Fruit fly (Drosophila melanogaster) whole organism: ENCODE results near the gene ninaC.
A peak's percentile ranks its signal among the peaks of the same experiment; 100 is the strongest.

ENCODE experiments used
- CG8478 ChIP-seq: fragments of >200 bp; optimal IDR thresholded peaks from 2 replicates; lab custom pipeline; 2018; ENCODE audit warnings: inconsistent platforms
- Dll ChIP-seq: fragments of >200 bp; optimal IDR thresholded peaks from 2 replicates; lab custom pipeline; 2017
- EcR ChIP-seq, 2 experiments: fragments of >200 bp; optimal IDR thresholded peaks; 2 replicates each; lab custom pipeline; 2017; ENCODE audit warnings: missing biosample characterization in 2 of 2, missing genetic modification characterization in 2 of 2, missing genetic modification reagents in 2 of 2
- pan ChIP-seq: fragments of >200 bp; optimal IDR thresholded peaks from 2 replicates; lab custom pipeline; 2017
- psq ChIP-seq: fragments of >200 bp; optimal IDR thresholded peaks from 2 replicates; lab custom pipeline; 2017
- usp ChIP-seq: fragments of >200 bp; optimal IDR thresholded peaks from 2 replicates; lab custom pipeline; 2017; ENCODE audit warnings: missing biosample characterization, missing genetic modification characterization, mixed read lengths

The ninaC gene

dm6 chr2L:7424907-7425689 is 47.6 kb downstream of the ninaC start:
- TF ChIP-seq usp (GFP tag; lab: Kevin White, UChicago) (no peak), CG8478 (lab: Kevin White, UChicago) (no peak), pan (lab: Kevin White, UChicago) (no peak), Dll (lab: Kevin White, UChicago) (no peak), psq (lab: Kevin White, UChicago) (peak; percentile 19), EcR (GFP tag; optimal IDR thresholded peaks at IDR 0.05; lab: Kevin White, UChicago) (peak in 1 of 2 experiments; percentile 64)

dm6 chr2L:7425690-7426056 is 48.2 kb downstream of the ninaC start:
- TF ChIP-seq psq (lab: Kevin White, UChicago), result no peak
- no peak for TF ChIP-seq usp (GFP tag; lab: Kevin White, UChicago)
- no peak for TF ChIP-seq Dll (lab: Kevin White, UChicago)
- TF ChIP-seq EcR (GFP tag; optimal IDR thresholded peaks at IDR 0.05; lab: Kevin White, UChicago), result no peak
- no peak for TF ChIP-seq pan (lab: Kevin White, UChicago)
- TF ChIP-seq CG8478 (lab: Kevin White, UChicago), result no peak

- TF ChIP-seq CG8478 (lab: Kevin White, UChicago) (no peak), EcR (GFP tag; optimal IDR thresholded peaks at IDR 0.05; lab: Kevin White, UChicago) (no peak), psq (lab: Kevin White, UChicago) (no peak), Dll (lab: Kevin White, UChicago) (no peak), usp (GFP tag; lab: Kevin White, UChicago) (no peak), pan (lab: Kevin White, UChicago) (no peak)
Observed at dm6 chr2L:7426326-7427066, 49.0 kb downstream of the ninaC start, which contains the start of gene muc. muc (plus strand) TSS chr2L:7426866.

- TF ChIP-seq psq (lab: Kevin White, UChicago), result no peak
- no peak for TF ChIP-seq usp (GFP tag; lab: Kevin White, UChicago)
- no peak for TF ChIP-seq CG8478 (lab: Kevin White, UChicago)
- TF ChIP-seq pan (lab: Kevin White, UChicago), result no peak
- no peak for TF ChIP-seq Dll (lab: Kevin White, UChicago)
- TF ChIP-seq EcR (GFP tag; optimal IDR thresholded peaks at IDR 0.05; lab: Kevin White, UChicago), result no peak
Observed at dm6 chr2L:7427067-7427785, 49.7 kb downstream of the ninaC start.

dm6 chr2L:7427786-7428137 is 50.3 kb downstream of the ninaC start:
- no peak for TF ChIP-seq CG8478 (lab: Kevin White, UChicago)
- peak; percentile 51 for TF ChIP-seq pan (lab: Kevin White, UChicago)
- no peak for TF ChIP-seq psq (lab: Kevin White, UChicago)
- no peak for TF ChIP-seq EcR (GFP tag; optimal IDR thresholded peaks at IDR 0.05; lab: Kevin White, UChicago)
- TF ChIP-seq usp (GFP tag; lab: Kevin White, UChicago), result no peak
- no peak for TF ChIP-seq Dll (lab: Kevin White, UChicago)

- TF ChIP-seq psq (lab: Kevin White, UChicago), result no peak
- TF ChIP-seq Dll (lab: Kevin White, UChicago), result no peak
- no peak for TF ChIP-seq usp (GFP tag; lab: Kevin White, UChicago)
- no peak for TF ChIP-seq CG8478 (lab: Kevin White, UChicago)
- no peak for TF ChIP-seq EcR (GFP tag; optimal IDR thresholded peaks at IDR 0.05; lab: Kevin White, UChicago)
- no peak for TF ChIP-seq pan (lab: Kevin White, UChicago)
Observed at dm6 chr2L:7430313-7430712, 52.8 kb downstream of the ninaC start.

dm6 chr2L:7431861-7432601 is 54.5 kb downstream of the ninaC start:
- TF ChIP-seq CG8478 (lab: Kevin White, UChicago) (no peak), psq (lab: Kevin White, UChicago) (no peak), pan (lab: Kevin White, UChicago) (no peak), usp (GFP tag; lab: Kevin White, UChicago) (no peak), Dll (lab: Kevin White, UChicago) (no peak), EcR (GFP tag; optimal IDR thresholded peaks at IDR 0.05; lab: Kevin White, UChicago) (no peak)

- TF ChIP-seq usp (GFP tag; lab: Kevin White, UChicago) (no peak), Dll (lab: Kevin White, UChicago) (no peak), EcR (GFP tag; optimal IDR thresholded peaks at IDR 0.05; lab: Kevin White, UChicago) (no peak), CG8478 (lab: Kevin White, UChicago) (no peak), psq (lab: Kevin White, UChicago) (no peak), pan (lab: Kevin White, UChicago) (no peak)
Observed at dm6 chr2L:7433337-7433956, 55.9 kb downstream of the ninaC start, which contains the start of gene CG5958. CG5958 (minus strand) TSS chr2L:7433516.
